Worm (Caenorhabditis elegans) whole organism, L1 larva: Measurements from ENCODE around the gene klo-1.

Experiments
- C04F5.9 ChIP-seq: sonication (generic microtip); optimal IDR thresholded peaks from 2 replicates; lab custom pipeline; 2016; ENCODE audit warnings: missing genetic modification characterization, missing compliant biosample characterization
- aly-2 ChIP-seq: fragments of 150-350 bp; optimal IDR thresholded peaks from 2 replicates; lab custom pipeline; 2014; ENCODE audit warnings: missing biosample characterization, missing genetic modification characterization
- ama-1 ChIP-seq: fragments of 150-350 bp; optimal IDR thresholded peaks from 2 replicates; lab custom pipeline; 2014
- blmp-1 ChIP-seq: fragments of 150-350 bp; optimal IDR thresholded peaks from 2 replicates; lab custom pipeline; 2014; ENCODE audit warnings: missing biosample characterization, missing genetic modification characterization
- ceh-63 ChIP-seq: fragments of 200-800 bp; sonication (Bioruptor generic); optimal IDR thresholded peaks from 2 replicates; lab custom pipeline; 2018; ENCODE audit warnings: mild to moderate bottlenecking, missing genetic modification characterization, missing compliant biosample characterization
- ceh-88 ChIP-seq: fragments of 200-800 bp; sonication (Bioruptor generic); IDR thresholded peaks from 2 replicates; pipeline ENCODE4 v1.3.6; 2022; ENCODE audit warnings: missing genetic modification characterization, missing compliant biosample characterization
- ces-1 ChIP-seq: fragments of 150-350 bp; optimal IDR thresholded peaks from 2 replicates; lab custom pipeline; 2014; ENCODE audit warnings: missing biosample characterization, missing genetic modification reagents, missing genetic modification characterization
- dpl-1 ChIP-seq, 3 experiments: fragments of 150-350 bp in 2 of 3; sonication (generic microtip) in 1 of 3; optimal IDR thresholded peaks; 2 replicates each; lab custom pipeline; 2014 to 2017; ENCODE audit warnings: missing biosample characterization in 3 of 3, missing genetic modification characterization in 3 of 3, missing genetic modification reagents in 3 of 3
- dsc-1 ChIP-seq: sonication (generic microtip); optimal IDR thresholded peaks from 2 replicates; lab custom pipeline; 2016; ENCODE audit warnings: mild to moderate bottlenecking, missing genetic modification characterization, missing compliant biosample characterization
- efl-1 ChIP-seq, 4 experiments: fragments of 150-350 bp; optimal IDR thresholded peaks in 3 of 4; peaks in 1 of 4; 1 replicate in 1 of 4; 2 replicates in 3 of 4; lab custom pipeline; 2014; ENCODE audit warnings: missing biosample characterization in 2 of 4, missing genetic modification characterization in 2 of 4, missing genetic modification reagents in 2 of 4
- elt-2 ChIP-seq: sonication (generic microtip); optimal IDR thresholded peaks from 2 replicates; lab custom pipeline; 2016; ENCODE audit warnings: missing genetic modification characterization, mild to moderate bottlenecking, inconsistent platforms, missing compliant biosample characterization, missing genetic modification reagents
- elt-3 ChIP-seq, 6 experiments: fragments of 150-350 bp in 1 of 6; sonication (generic microtip); optimal IDR thresholded peaks; 2 replicates each; lab custom pipeline; 2017 to 2018; ENCODE audit warnings: missing biosample characterization in 6 of 6, missing genetic modification characterization in 6 of 6, inconsistent platforms in 1 of 6
- fkh-4 ChIP-seq: sonication (generic microtip); optimal IDR thresholded peaks from 2 replicates; lab custom pipeline; 2016; ENCODE audit warnings: missing compliant biosample characterization, missing genetic modification characterization, borderline replicate concordance
- grh-1 ChIP-seq: fragments of 200-800 bp; sonication (Bioruptor generic); IDR thresholded peaks from 2 replicates; pipeline ENCODE4 v1.3.6; 2022; ENCODE audit warnings: missing genetic modification reagents, missing genetic modification characterization, missing compliant biosample characterization
- hlh-17 ChIP-seq: fragments of 200-800 bp; sonication (Bioruptor generic); optimal IDR thresholded peaks from 2 replicates; lab custom pipeline; 2018; ENCODE audit warnings: missing genetic modification characterization, mild to moderate bottlenecking, missing compliant biosample characterization, moderate library complexity, borderline replicate concordance
- hlh-4 ChIP-seq: sonication (generic microtip); optimal IDR thresholded peaks from 2 replicates; lab custom pipeline; 2016; ENCODE audit warnings: mild to moderate bottlenecking, missing genetic modification characterization, missing compliant biosample characterization
- hpl-2 ChIP-seq: fragments of 150-350 bp; optimal IDR thresholded peaks from 2 replicates; lab custom pipeline; 2014; ENCODE audit warnings: missing biosample characterization, missing genetic modification reagents, missing genetic modification characterization
- irx-1 ChIP-seq: sonication (generic microtip); optimal IDR thresholded peaks from 2 replicates; lab custom pipeline; 2016; ENCODE audit warnings: missing genetic modification characterization, missing compliant biosample characterization
- jun-1 ChIP-seq: fragments of 150-350 bp; optimal IDR thresholded peaks from 2 replicates; lab custom pipeline; 2014; ENCODE audit warnings: missing biosample characterization, missing genetic modification reagents, missing genetic modification characterization
- lin-14 ChIP-seq: fragments of 200-800 bp; sonication (Bioruptor generic); optimal IDR thresholded peaks from 2 replicates; lab custom pipeline; 2018; ENCODE audit warnings: mild to moderate bottlenecking, missing genetic modification characterization, moderate library complexity, missing compliant biosample characterization
- lin-35 ChIP-seq, 2 experiments: fragments of 150-350 bp; optimal IDR thresholded peaks; 2 replicates each; lab custom pipeline; 2014; ENCODE audit warnings: missing biosample characterization in 2 of 2, missing genetic modification characterization in 2 of 2, missing genetic modification reagents in 2 of 2
- lsy-2 ChIP-seq, 2 experiments: fragments of 150-350 bp; optimal IDR thresholded peaks; 2 replicates each; lab custom pipeline; 2014; ENCODE audit warnings: missing biosample characterization in 2 of 2, missing genetic modification characterization in 2 of 2
- mdl-1 ChIP-seq, 2 experiments: fragments of 150-350 bp; optimal IDR thresholded peaks; 2 replicates each; lab custom pipeline; 2014 to 2017; ENCODE audit warnings: missing biosample characterization in 2 of 2, missing genetic modification characterization in 2 of 2, inconsistent platforms in 1 of 2
- mep-1 ChIP-seq: fragments of 150-350 bp; optimal IDR thresholded peaks from 2 replicates; lab custom pipeline; 2014; ENCODE audit warnings: missing biosample characterization, missing genetic modification characterization
- nhr-19 ChIP-seq: fragments of 200-800 bp; sonication (Bioruptor generic); conservative IDR thresholded peaks from 2 replicates; pipeline ENCODE4 v1.3.6; 2022; ENCODE audit warnings: missing genetic modification characterization, missing compliant biosample characterization
- nhr-20 ChIP-seq: sonication (generic microtip); optimal IDR thresholded peaks from 2 replicates; lab custom pipeline; 2016; ENCODE audit warnings: mild to moderate bottlenecking, missing genetic modification characterization, missing compliant biosample characterization
- nhr-237 ChIP-seq: fragments of 150-350 bp; optimal IDR thresholded peaks from 2 replicates; lab custom pipeline; 2014; ENCODE audit warnings: missing biosample characterization, missing genetic modification characterization
- nhr-47 ChIP-seq: sonication (generic microtip); optimal IDR thresholded peaks from 2 replicates; lab custom pipeline; 2016; ENCODE audit warnings: mild to moderate bottlenecking, missing genetic modification characterization, moderate library complexity, missing compliant biosample characterization
- nhr-71 ChIP-seq: sonication (generic microtip); optimal IDR thresholded peaks from 2 replicates; lab custom pipeline; 2016; ENCODE audit warnings: mild to moderate bottlenecking, missing genetic modification characterization, moderate library complexity, missing compliant biosample characterization
- nhr-85 ChIP-seq: sonication (generic microtip); peaks from one replicate; lab custom pipeline; 2016; ENCODE audit warnings: missing genetic modification characterization, inconsistent platforms, missing compliant biosample characterization
- nhr-90 ChIP-seq: sonication (generic microtip); optimal IDR thresholded peaks from 2 replicates; lab custom pipeline; 2016; ENCODE audit warnings: mild to moderate bottlenecking, missing genetic modification characterization, missing compliant biosample characterization; ENCODE audit not compliant: poor library complexity
- pqm-1 ChIP-seq: sonication (generic microtip); optimal IDR thresholded peaks from 3 replicates; lab custom pipeline; 2017; ENCODE audit warnings: missing biosample characterization, missing genetic modification characterization
- rnt-1 ChIP-seq: sonication (generic microtip); optimal IDR thresholded peaks from 2 replicates; lab custom pipeline; 2016; ENCODE audit warnings: mild to moderate bottlenecking, missing genetic modification characterization, moderate library complexity, missing compliant biosample characterization
- snu-23 ChIP-seq: sonication (generic microtip); optimal IDR thresholded peaks from 2 replicates; lab custom pipeline; 2016; ENCODE audit warnings: missing genetic modification characterization, missing compliant biosample characterization
- sup-37 ChIP-seq: fragments of 200-800 bp; sonication (Bioruptor generic); optimal IDR thresholded peaks from 2 replicates; lab custom pipeline; 2018; ENCODE audit warnings: mild to moderate bottlenecking, missing genetic modification characterization, missing compliant biosample characterization
- tbx-2 ChIP-seq: sonication (generic microtip); optimal IDR thresholded peaks from 2 replicates; lab custom pipeline; 2016; ENCODE audit warnings: missing genetic modification characterization, missing compliant biosample characterization
- unc-130 ChIP-seq: fragments of 150-350 bp; optimal IDR thresholded peaks from 2 replicates; lab custom pipeline; 2017; ENCODE audit warnings: missing biosample characterization, missing genetic modification characterization, inconsistent platforms
- unc-30 ChIP-seq: sonication (generic microtip); optimal IDR thresholded peaks from 2 replicates; lab custom pipeline; 2017; ENCODE audit warnings: missing biosample characterization, missing genetic modification characterization
- xbp-1 ChIP-seq: sonication (generic microtip); optimal IDR thresholded peaks from 2 replicates; lab custom pipeline; 2016; ENCODE audit warnings: missing genetic modification characterization, missing compliant biosample characterization
- ztf-11 ChIP-seq, 2 experiments: sonication (generic microtip); optimal IDR thresholded peaks; 2 replicates each; lab custom pipeline; 2016 to 2017; ENCODE audit warnings: missing genetic modification characterization in 2 of 2, missing biosample characterization in 1 of 2, missing compliant biosample characterization in 1 of 2
- ztf-4 ChIP-seq: fragments of 150-350 bp; optimal IDR thresholded peaks from 2 replicates; lab custom pipeline; 2014; ENCODE audit warnings: missing biosample characterization, missing genetic modification characterization

Gene klo-1

DNA sequence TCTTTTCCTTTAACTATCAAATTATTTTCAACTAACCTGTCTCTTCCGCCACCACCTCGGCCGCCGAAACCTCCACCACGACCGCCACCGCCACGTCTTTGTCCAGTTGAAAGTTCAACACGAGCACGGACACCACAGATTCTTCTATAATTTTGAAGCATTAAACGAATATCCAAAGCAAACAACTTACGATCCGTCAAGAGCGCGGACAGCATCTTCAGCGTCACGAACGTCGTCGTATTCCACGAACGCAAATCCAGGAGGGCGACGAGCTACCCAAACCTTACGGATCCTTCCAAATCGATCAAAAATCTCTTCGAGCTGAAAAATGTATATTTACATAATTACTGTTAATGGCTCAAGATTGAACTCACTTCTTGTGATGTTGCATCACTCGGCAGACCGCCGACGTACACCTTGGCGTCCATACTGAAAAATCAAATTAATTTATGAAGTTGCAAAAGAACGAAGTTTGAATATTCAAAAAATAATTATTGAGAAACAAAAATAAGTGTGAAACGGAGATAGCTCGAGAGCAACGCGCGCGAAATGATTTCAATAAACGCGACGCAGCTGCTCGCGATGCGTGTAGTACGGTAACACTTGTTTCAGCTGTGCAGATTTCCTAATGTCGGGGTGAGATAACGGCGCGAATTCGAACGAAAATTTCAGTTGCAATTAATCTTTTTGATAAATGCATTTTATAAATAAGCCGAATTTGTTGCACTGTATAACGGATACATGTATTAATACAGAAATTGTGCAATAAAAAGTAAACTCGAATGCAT, 43.0 kb upstream of the klo-1 start, which contains the start of gene rsp-6 (continued):
- no peak for TF ChIP-seq ceh-63 (GFP tag; lab: Kevin White, UChicago)
- TF ChIP-seq aly-2 (tag; lab: Kevin White, UChicago): peak; percentile 51
- no peak for TF ChIP-seq fkh-4 (tag; lab: Kevin White, UChicago)
- TF ChIP-seq dpl-1 (GFP tag; optimal IDR thresholded peaks at IDR 0.05; lab: Kevin White, UChicago): peak; percentile 92 to 96 (median 94)
- no peak for TF ChIP-seq sup-37
- no peak for TF ChIP-seq ces-1
- peak; percentile 46 for TF ChIP-seq C04F5.9 (tag; lab: Kevin White, UChicago)
- TF ChIP-seq nhr-20 (tag; lab: Kevin White, UChicago): peak; percentile 85
- TF ChIP-seq ztf-11 (tag; optimal IDR thresholded peaks at IDR 0.05; lab: Kevin White, UChicago): peak in 1 of 2 experiments; percentile 1
- peak in 2 of 6 experiments; percentile 9 to 72 for TF ChIP-seq elt-3 (tag; optimal IDR thresholded peaks at IDR 0.05; lab: Kevin White, UChicago)
- TF ChIP-seq mep-1 (tag; lab: Kevin White, UChicago): peak; percentile 84
- TF ChIP-seq lsy-2 (tag; optimal IDR thresholded peaks at IDR 0.05; lab: Kevin White, UChicago): peak; percentile 98 to 99

DNA sequence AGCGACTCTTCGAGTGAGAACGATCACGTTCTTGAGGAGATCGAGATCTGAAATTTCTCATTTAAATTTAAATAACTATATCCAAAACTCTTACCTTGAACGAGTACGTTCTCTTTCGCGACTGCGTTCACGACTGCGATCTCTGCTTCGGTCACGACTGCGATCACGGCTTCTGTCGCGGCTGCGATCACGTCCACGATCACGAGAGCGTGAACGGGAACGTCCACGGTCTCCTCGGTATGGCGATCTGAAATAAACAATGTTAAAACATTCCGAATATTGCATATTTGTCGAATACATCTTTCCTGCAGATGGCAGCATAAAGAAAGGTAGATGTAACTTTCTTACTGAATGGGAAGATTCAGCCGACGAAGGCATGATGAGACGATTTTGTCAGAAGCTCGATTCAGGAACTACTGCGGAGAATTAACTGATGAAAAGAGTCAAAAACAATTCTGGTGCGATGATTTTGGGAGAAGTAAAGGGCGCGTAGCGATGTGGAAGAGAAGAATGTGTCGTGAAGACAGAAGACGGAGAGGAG, 42.2 kb upstream of the klo-1 start:
- no peak for TF ChIP-seq pqm-1 (tag; lab: Kevin White, UChicago)
- TF ChIP-seq blmp-1 (tag; lab: Kevin White, UChicago): no peak
- no peak for TF ChIP-seq efl-1 (optimal IDR thresholded peaks at IDR 0.05; lab: Kevin White, UChicago)
- peak in 1 of 2 experiments; percentile 72 for TF ChIP-seq efl-1 (GFP tag; optimal IDR thresholded peaks at IDR 0.05 in 1 of 2; lab: Kevin White, UChicago)
- TF ChIP-seq fkh-4 (tag; lab: Kevin White, UChicago): no peak

ce11 chrIV:7789521-7789949, 41.5 kb upstream of the klo-1 start, which contains the start of gene imp-3:
Gene imp-3 (minus strand): TSS chrIV:7789613.
- TF ChIP-seq elt-2 (tag; lab: Kevin White, UChicago) (peak; percentile 6), rnt-1 (tag; lab: Kevin White, UChicago) (peak; percentile 31), nhr-47 (peak; percentile 66), hlh-4 (tag; lab: Kevin White, UChicago) (no peak), lin-35 (GFP tag; optimal IDR thresholded peaks at IDR 0.05; lab: Kevin White, UChicago) (peak; percentile 13 to 62), dsc-1 (tag; lab: Kevin White, UChicago) (peak; percentile 18), aly-2 (tag; lab: Kevin White, UChicago) (peak; percentile 16), hlh-17 (GFP tag; lab: Kevin White, UChicago) (no peak), ztf-4 (peak; percentile 36), elt-3 (tag; optimal IDR thresholded peaks at IDR 0.05; lab: Kevin White, UChicago) (peak in 3 of 6 experiments; percentile 12 to 56 (median 15)), grh-1 (0 out of 2 replicates have a peak, but pooled peaks have one; percentile 25), tbx-2 (tag; lab: Kevin White, UChicago) (peak; percentile 37), nhr-237 (no peak), ama-1 (lab: Kevin White, UChicago) (peak; percentile 93), ztf-11 (tag; optimal IDR thresholded peaks at IDR 0.05; lab: Kevin White, UChicago) (no peak), lsy-2 (tag; optimal IDR thresholded peaks at IDR 0.05; lab: Kevin White, UChicago) (peak; percentile 55 to 60), nhr-71 (peak; percentile 65), hpl-2 (GFP tag; lab: Kevin White, UChicago) (no peak), C04F5.9 (tag; lab: Kevin White, UChicago) (no peak), jun-1 (tag; lab: Kevin White, UChicago) (no peak), nhr-85 (tag; lab: Kevin White, UChicago) (peak; percentile 40), mdl-1 (tag; optimal IDR thresholded peaks at IDR 0.05; lab: Kevin White, UChicago) (peak in 1 of 2 experiments; percentile 78), unc-30 (tag; lab: Kevin White, UChicago) (no peak), ceh-88 (0 out of 2 replicates have a peak, but pooled peaks have one; percentile 11), dpl-1 (GFP tag; optimal IDR thresholded peaks at IDR 0.05; lab: Kevin White, UChicago) (peak in 2 of 3 experiments; percentile 31 to 41), blmp-1 (tag; lab: Kevin White, UChicago) (peak; percentile 21), xbp-1 (tag; lab: Kevin White, UChicago) (peak; percentile 7), nhr-90 (tag; lab: Kevin White, UChicago) (peak; percentile 58), unc-130 (tag; lab: Kevin White, UChicago) (peak; percentile 32), lin-14 (peak; percentile 71), nhr-19 (GFP tag; lab: Robert Waterston, UW) (0 out of 2 replicates have a peak, but pooled peaks have one; percentile 11), snu-23 (GFP tag; lab: Kevin White, UChicago) (peak; percentile 57), irx-1 (tag; lab: Kevin White, UChicago) (peak; percentile 18), nhr-20 (tag; lab: Kevin White, UChicago) (peak; percentile 46), efl-1 (optimal IDR thresholded peaks at IDR 0.05; lab: Kevin White, UChicago) (peak; percentile 26 to 42), efl-1 (GFP tag; optimal IDR thresholded peaks at IDR 0.05 in 1 of 2; lab: Kevin White, UChicago) (peak; percentile 21 to 95)
